Worm (Caenorhabditis elegans) whole organism, midembryonic: ENCODE data around the gene W03G11.3.

Source experiments
- flt-1 ChIP-seq: fragments of 200-800 bp; sonication (Bioruptor generic); IDR thresholded peaks from 2 replicates; pipeline ENCODE4 v1.3.6; 2022; ENCODE audit warnings: missing genetic modification characterization, missing compliant biosample characterization
- ztf-23 ChIP-seq: fragments of 200-800 bp; sonication (Bioruptor generic); IDR thresholded peaks from 2 replicates; pipeline ENCODE4 v1.3.6; 2022; ENCODE audit warnings: missing genetic modification reagents, missing genetic modification characterization, missing compliant biosample characterization

DNA sequence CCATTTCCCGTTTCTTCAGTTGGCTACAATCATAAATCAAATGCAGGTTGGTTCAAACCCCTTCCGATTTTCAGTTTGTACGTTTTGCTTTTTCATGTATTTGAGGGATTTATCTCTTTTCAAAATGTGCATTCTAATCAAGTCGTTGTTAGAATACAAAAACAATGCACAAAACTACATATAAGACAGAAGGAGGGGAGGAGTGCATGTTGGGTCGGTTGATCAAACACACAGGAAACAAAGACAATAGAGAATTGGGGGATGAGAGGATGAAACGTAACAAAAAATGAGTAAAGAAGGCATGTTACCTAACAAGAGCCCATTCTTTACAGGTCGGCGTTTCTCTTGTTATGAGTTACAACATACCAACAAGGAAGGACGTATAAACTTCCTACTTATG lies 5.6 kb downstream of the W03G11.3 start:
- TF ChIP-seq ztf-23 (GFP tag; lab: Robert Waterston, UW) (no peak), flt-1 (GFP tag; lab: Robert Waterston, UW) (no peak)
